Worm (Caenorhabditis elegans): Measurements from ENCODE around the gene aat-4.

The aat-4 gene

ce11 chrIV:6248486-6248885, 27.0 kb downstream of the aat-4 start, which contains the start of gene acox-3:
Gene acox-3, minus strand, starts transcription at chrIV:6248492.
- TF ChIP-seq php-3 (GFP tag; IDR thresholded peaks at IDR 0.05) (no peak), pqm-1 (tag; optimal IDR thresholded peaks at IDR 0.05) (peak; percentile 53), nhr-77 (tag; optimal IDR thresholded peaks at IDR 0.05) (no peak), lin-15B (tag; optimal IDR thresholded peaks at IDR 0.05) (no peak), ceh-20 (GFP tag; IDR thresholded peaks at IDR 0.05) (no peak), daf-16 (GFP tag; optimal IDR thresholded peaks at IDR 0.05) (no peak), daf-16 (tag; optimal IDR thresholded peaks at IDR 0.05) (peak; percentile 88), dmd-6 (GFP tag; IDR thresholded peaks at IDR 0.05) (0 out of 2 replicates have a peak, but pooled peaks have one; percentile 13), skn-1 (tag; optimal IDR thresholded peaks at IDR 0.05) (no peak), nhr-28 (tag; optimal IDR thresholded peaks at IDR 0.05) (peak; percentile 66), dve-1 (tag; optimal IDR thresholded peaks at IDR 0.05; ENCODE audit: insufficient read depth) (peak; percentile 40)

- TF ChIP-seq rbr-2 (tag; optimal IDR thresholded peaks at IDR 0.05) (no peak), spr-3 (GFP tag; optimal IDR thresholded peaks at IDR 0.05) (no peak), ceh-44 (GFP tag; IDR thresholded peaks at IDR 0.05) (no peak), vab-7 (GFP tag; IDR thresholded peaks at IDR 0.05) (no peak), dmd-9 (GFP tag; IDR thresholded peaks at IDR 0.05) (no peak), nhr-77 (tag; optimal IDR thresholded peaks at IDR 0.05) (no peak), zag-1 (tag; optimal IDR thresholded peaks at IDR 0.05) (no peak), hif-1 (tag; optimal IDR thresholded peaks at IDR 0.05) (no peak), aly-2 (tag; optimal IDR thresholded peaks at IDR 0.05) (no peak), aha-1 (tag) (no peak), zfp-2 (tag; optimal IDR thresholded peaks at IDR 0.05) (no peak), F37D6.2 (tag; optimal IDR thresholded peaks at IDR 0.05) (no peak), ceh-62 (tag; optimal IDR thresholded peaks at IDR 0.05) (no peak), fkh-10 (GFP tag; optimal IDR thresholded peaks at IDR 0.05) (no peak)
Measured at ce11 chrIV:6239993-6240392, 35.5 kb downstream of the aat-4 start, which contains the start of gene F58F9.9. Gene F58F9.9, plus strand, starts transcription at chrIV:6240293.

ce11 chrIV:6237508-6238227, 37.9 kb downstream of the aat-4 start, which contains the start of the genes F58F9.6 and F58F9.8:
Gene F58F9.6, minus strand, starts transcription at chrIV:6237608.
Gene F58F9.8, plus strand, starts transcription at chrIV:6238177.
- no peak for TF ChIP-seq ama-1 (optimal IDR thresholded peaks at IDR 0.05)
- no peak for TF ChIP-seq zip-11 (GFP tag; IDR thresholded peaks at IDR 0.05)
- TF ChIP-seq unc-62 (GFP tag; optimal IDR thresholded peaks at IDR 0.05 in 1 of 2): no peak
- TF ChIP-seq unc-62 (tag; optimal IDR thresholded peaks at IDR 0.05): no peak
- TF ChIP-seq Y75B8A.6 (GFP tag; IDR thresholded peaks at IDR 0.05): no peak
- no peak for TF ChIP-seq ctbp-1 (GFP tag; IDR thresholded peaks at IDR 0.05)

- TF ChIP-seq lir-3 (tag; optimal IDR thresholded peaks at IDR 0.05): no peak
- TF ChIP-seq ztf-7 (tag; optimal IDR thresholded peaks at IDR 0.05): no peak
- TF ChIP-seq daf-8 (GFP tag; IDR thresholded peaks at IDR 0.05): no peak
- TF ChIP-seq cey-2 (tag; optimal IDR thresholded peaks at IDR 0.05; ENCODE audit: borderline replicate concordance, insufficient read depth): no peak
- no peak for TF ChIP-seq hif-1 (tag; optimal IDR thresholded peaks at IDR 0.05)
- TF ChIP-seq aha-1 (tag): peak; percentile 73
- TF ChIP-seq snpc-4 (tag; optimal IDR thresholded peaks at IDR 0.05): no peak
- TF ChIP-seq lin-29 (GFP tag; IDR thresholded peaks at IDR 0.05): no peak
- no peak for TF ChIP-seq F10B5.3 (tag; optimal IDR thresholded peaks at IDR 0.05)
- TF ChIP-seq nhr-76 (tag; optimal IDR thresholded peaks at IDR 0.05): no peak
- TF ChIP-seq egl-43 (GFP tag; IDR thresholded peaks at IDR 0.05): no peak
- TF ChIP-seq ceh-62 (tag; optimal IDR thresholded peaks at IDR 0.05): no peak
- TF ChIP-seq ZK546.5 (tag; optimal IDR thresholded peaks at IDR 0.05): no peak
- TF ChIP-seq fkh-10 (GFP tag; optimal IDR thresholded peaks at IDR 0.05): no peak
- TF ChIP-seq F49E8.2 (tag; optimal IDR thresholded peaks at IDR 0.05; ENCODE audit: borderline replicate concordance): no peak
- TF ChIP-seq Y105C5A.15 (GFP tag; IDR thresholded peaks at IDR 0.05): no peak
- TF ChIP-seq nhr-25 (tag; optimal IDR thresholded peaks at IDR 0.05; ENCODE audit: borderline replicate concordance, insufficient read depth): no peak
- no peak for TF ChIP-seq zip-2 (tag; optimal IDR thresholded peaks at IDR 0.05)
- TF ChIP-seq ceh-28 (tag; optimal IDR thresholded peaks at IDR 0.05): no peak
- TF ChIP-seq nhr-48 (tag; optimal IDR thresholded peaks at IDR 0.05): no peak
- no peak for TF ChIP-seq nhr-11 (tag; optimal IDR thresholded peaks at IDR 0.05)
Measured at ce11 chrIV:6232769-6233290, 42.7 kb downstream of the aat-4 start, which contains the start of gene F58F9.3. Gene F58F9.3, plus strand, starts transcription at chrIV:6233240.

All from whole organism, L4 larva.